Worm (Caenorhabditis elegans) whole organism, young adult: Measurements from ENCODE around the gene M106.3.

Experiments
- B0019.2 ChIP-seq: fragments of 200-800 bp; sonication (Bioruptor generic); conservative IDR thresholded peaks from 2 replicates; pipeline ENCODE4 v1.3.6; 2022; ENCODE audit warnings: missing genetic modification reagents, missing genetic modification characterization, missing compliant biosample characterization
- B0035.1 ChIP-seq: sonication (generic microtip); optimal IDR thresholded peaks from 2 replicates; lab custom pipeline; 2016; ENCODE audit warnings: missing genetic modification characterization, mild to moderate bottlenecking, missing compliant biosample characterization, missing genotype, missing genetic modification reagents
- B0336.3 ChIP-seq: fragments of 200-800 bp; sonication (Bioruptor generic); IDR thresholded peaks from 2 replicates; pipeline ENCODE4 v1.3.6; 2022; ENCODE audit warnings: missing genetic modification characterization, missing compliant biosample characterization
- C17E4.6 ChIP-seq: fragments of 200-800 bp; sonication (Bioruptor generic); IDR thresholded peaks from 2 replicates; pipeline ENCODE4 v1.3.6; 2022; ENCODE audit warnings: missing genetic modification reagents, missing genetic modification characterization, missing compliant biosample characterization
- D2030.7 ChIP-seq: fragments of 200-800 bp; sonication (Bioruptor generic); IDR thresholded peaks from 2 replicates; pipeline ENCODE4 v1.3.6; 2022; ENCODE audit warnings: missing genetic modification reagents, missing genetic modification characterization, missing compliant biosample characterization
- F22D6.2 ChIP-seq: sonication (generic microtip); optimal IDR thresholded peaks from 2 replicates; lab custom pipeline; 2016; ENCODE audit warnings: mild to moderate bottlenecking, missing genetic modification characterization, missing compliant biosample characterization
- F33H1.4 ChIP-seq: fragments of 200-800 bp; sonication (Bioruptor generic); IDR thresholded peaks from 2 replicates; pipeline ENCODE4 v1.3.6; 2022; ENCODE audit warnings: missing genetic modification reagents, missing genetic modification characterization, missing compliant biosample characterization
- F49E8.2 ChIP-seq: sonication (generic microtip); optimal IDR thresholded peaks from 3 replicates; lab custom pipeline; 2017; ENCODE audit warnings: missing genetic modification characterization, mild to moderate bottlenecking, missing compliant biosample characterization, antibody characterized with exemption, moderate library complexity; ENCODE audit not compliant: insufficient read depth
- K12H6.12 ChIP-seq: fragments of 200-800 bp; sonication (Bioruptor generic); optimal IDR thresholded peaks from 2 replicates; lab custom pipeline; 2018; ENCODE audit warnings: mild to moderate bottlenecking, missing genetic modification characterization, missing compliant biosample characterization
- T26A5.8 ChIP-seq: sonication (generic microtip); optimal IDR thresholded peaks from 2 replicates; lab custom pipeline; 2016; ENCODE audit warnings: missing genetic modification characterization, missing compliant biosample characterization
- Y56A3A.18 ChIP-seq: fragments of 200-800 bp; sonication (Bioruptor generic); IDR thresholded peaks from 2 replicates; pipeline ENCODE4 v1.3.6; 2022; ENCODE audit warnings: missing genetic modification reagents, missing genetic modification characterization, missing compliant biosample characterization
- akir-1 ChIP-seq: fragments of 200-800 bp; sonication (Bioruptor generic); optimal IDR thresholded peaks from 2 replicates; lab custom pipeline; 2018; ENCODE audit warnings: mild to moderate bottlenecking, missing genetic modification characterization, moderate library complexity, missing compliant biosample characterization
- aptf-2 ChIP-seq: fragments of 200-800 bp; sonication (Bioruptor generic); conservative IDR thresholded peaks from 2 replicates; pipeline ENCODE4 v1.3.6; 2022; ENCODE audit warnings: missing genetic modification reagents, missing genetic modification characterization, missing compliant biosample characterization
- athp-1 ChIP-seq: sonication (generic microtip); optimal IDR thresholded peaks from 2 replicates; lab custom pipeline; 2017; ENCODE audit warnings: mild to moderate bottlenecking, missing genetic modification characterization, missing compliant biosample characterization
- bed-1 ChIP-seq: fragments of 200-800 bp; sonication (Bioruptor generic); IDR thresholded peaks from 2 replicates; pipeline ENCODE4 v1.3.6; 2022; ENCODE audit warnings: missing genetic modification reagents, missing genetic modification characterization, missing compliant biosample characterization
- cebp-1 ChIP-seq, 2 experiments: fragments of 200-800 bp in 1 of 2; sonication (Bioruptor generic) in 1 of 2; sonication (generic microtip) in 1 of 2; IDR thresholded peaks in 1 of 2; optimal IDR thresholded peaks in 1 of 2; 2 replicates each; pipeline versions ENCODE4 v1.3.6 to Lab custom; 2017 to 2022; ENCODE audit warnings: missing compliant biosample characterization in 2 of 2, missing genetic modification characterization in 2 of 2, mild to moderate bottlenecking in 1 of 2, missing genetic modification reagents in 1 of 2, moderate library complexity in 1 of 2
- ceh-100 ChIP-seq: fragments of 200-800 bp; sonication (Bioruptor generic); IDR thresholded peaks from 2 replicates; pipeline ENCODE4 v1.3.6; 2022; ENCODE audit warnings: missing genetic modification reagents, missing genetic modification characterization, missing compliant biosample characterization
- ceh-40 ChIP-seq: fragments of 200-800 bp; sonication (Bioruptor generic); IDR thresholded peaks from 2 replicates; pipeline ENCODE4 v1.3.6; 2022; ENCODE audit warnings: missing genetic modification characterization, missing compliant biosample characterization
- ceh-91 ChIP-seq: fragments of 200-800 bp; sonication (Bioruptor generic); IDR thresholded peaks from 2 replicates; pipeline ENCODE4 v1.3.6; 2022; ENCODE audit warnings: missing genetic modification reagents, missing genetic modification characterization, missing compliant biosample characterization
- die-1 ChIP-seq: sonication (generic microtip); optimal IDR thresholded peaks from 2 replicates; lab custom pipeline; 2016; ENCODE audit warnings: missing genotype, mild to moderate bottlenecking, missing genetic modification characterization, missing compliant biosample characterization
- dpl-1 ChIP-seq: fragments of 150-350 bp; optimal IDR thresholded peaks from 2 replicates; lab custom pipeline; 2014; ENCODE audit warnings: missing biosample characterization, missing genetic modification reagents, missing genetic modification characterization
- egrh-3 ChIP-seq: fragments of 200-800 bp; sonication (Bioruptor generic); IDR thresholded peaks from 2 replicates; pipeline ENCODE4 v1.3.6; 2022; ENCODE audit warnings: missing genetic modification reagents, missing genetic modification characterization, missing compliant biosample characterization
- ekl-4 ChIP-seq: fragments of 200-800 bp; sonication (Bioruptor generic); IDR thresholded peaks from 2 replicates; pipeline ENCODE4 v1.3.6; 2022; ENCODE audit warnings: missing genetic modification reagents, missing genetic modification characterization, missing compliant biosample characterization
- ets-4 ChIP-seq: fragments of 200-800 bp; sonication (Bioruptor generic); optimal IDR thresholded peaks from 2 replicates; lab custom pipeline; 2018; ENCODE audit warnings: mild to moderate bottlenecking, missing genetic modification characterization, missing compliant biosample characterization
- fkh-3 ChIP-seq: sonication (generic microtip); optimal IDR thresholded peaks from 2 replicates; lab custom pipeline; 2016; ENCODE audit warnings: mild to moderate bottlenecking, missing genetic modification characterization, missing compliant biosample characterization
- him-1 ChIP-seq: sonication (generic microtip); optimal IDR thresholded peaks from 2 replicates; lab custom pipeline; 2016; ENCODE audit warnings: missing genotype, missing genetic modification reagents, missing genetic modification characterization, missing compliant biosample characterization
- let-526 ChIP-seq: fragments of 200-800 bp; sonication (Bioruptor generic); IDR thresholded peaks from 2 replicates; pipeline ENCODE4 v1.3.6; 2022; ENCODE audit warnings: missing genetic modification reagents, missing genetic modification characterization, missing compliant biosample characterization
- lin-54 ChIP-seq: fragments of 200-800 bp; sonication (Bioruptor generic); optimal IDR thresholded peaks from 2 replicates; lab custom pipeline; 2018; ENCODE audit warnings: mild to moderate bottlenecking, missing genetic modification characterization, missing compliant biosample characterization
- lir-1 ChIP-seq: fragments of 200-800 bp; sonication (Bioruptor generic); conservative IDR thresholded peaks from 2 replicates; pipeline ENCODE4 v1.3.6; 2022; ENCODE audit warnings: missing genetic modification reagents, missing genetic modification characterization, missing compliant biosample characterization
- lsl-1 ChIP-seq: fragments of 200-800 bp; sonication (Bioruptor generic); optimal IDR thresholded peaks from 2 replicates; lab custom pipeline; 2018; ENCODE audit warnings: mild to moderate bottlenecking, missing genetic modification characterization, moderate library complexity, missing compliant biosample characterization
- madf-6 ChIP-seq: fragments of 200-800 bp; sonication (Bioruptor generic); IDR thresholded peaks from 2 replicates; pipeline ENCODE4 v1.3.6; 2022; ENCODE audit warnings: missing genetic modification reagents, missing genetic modification characterization, missing compliant biosample characterization
- madf-8 ChIP-seq: fragments of 200-800 bp; sonication (Bioruptor generic); conservative IDR thresholded peaks from 2 replicates; pipeline ENCODE4 v1.3.6; 2022; ENCODE audit warnings: missing genetic modification reagents, missing genetic modification characterization, missing compliant biosample characterization
- mcd-1 ChIP-seq: fragments of 200-800 bp; sonication (Bioruptor generic); IDR thresholded peaks from 2 replicates; pipeline ENCODE4 v1.3.6; 2022; ENCODE audit warnings: missing genetic modification reagents, missing genetic modification characterization, missing compliant biosample characterization
- nfya-2 ChIP-seq: fragments of 200-800 bp; sonication (Bioruptor generic); IDR thresholded peaks from 2 replicates; pipeline ENCODE4 v1.3.6; 2022; ENCODE audit warnings: missing genetic modification reagents, missing genetic modification characterization, missing compliant biosample characterization
- nfyb-1 ChIP-seq: fragments of 200-800 bp; sonication (Bioruptor generic); IDR thresholded peaks from 2 replicates; pipeline ENCODE4 v1.3.6; 2022; ENCODE audit warnings: missing genetic modification reagents, missing genetic modification characterization, missing compliant biosample characterization
- nhr-120 ChIP-seq: fragments of 200-800 bp; sonication (Bioruptor generic); IDR thresholded peaks from 2 replicates; pipeline ENCODE4 v1.3.6; 2022; ENCODE audit warnings: missing genetic modification characterization, missing compliant biosample characterization
- nhr-179 ChIP-seq: sonication (generic microtip); optimal IDR thresholded peaks from 2 replicates; lab custom pipeline; 2016; ENCODE audit warnings: mild to moderate bottlenecking, missing genetic modification characterization, missing compliant biosample characterization
- nhr-80 ChIP-seq: sonication (generic microtip); optimal IDR thresholded peaks from 2 replicates; lab custom pipeline; 2016; ENCODE audit warnings: missing genetic modification characterization, missing compliant biosample characterization
- nhr-90 ChIP-seq: sonication (generic microtip); optimal IDR thresholded peaks from 2 replicates; lab custom pipeline; 2016; ENCODE audit warnings: missing genotype, mild to moderate bottlenecking, missing genetic modification characterization, missing compliant biosample characterization
- rcor-1 ChIP-seq: fragments of 200-800 bp; sonication (Bioruptor generic); IDR thresholded peaks from 2 replicates; pipeline ENCODE4 v1.3.6; 2022; ENCODE audit warnings: missing genetic modification reagents, missing genetic modification characterization, missing compliant biosample characterization
- sea-2 ChIP-seq: fragments of 200-800 bp; sonication (Bioruptor generic); IDR thresholded peaks from 2 replicates; pipeline ENCODE4 v1.3.6; 2022; ENCODE audit warnings: missing genetic modification characterization, missing compliant biosample characterization
- snpc-1.1 ChIP-seq: sonication (generic microtip); optimal IDR thresholded peaks from 2 replicates; lab custom pipeline; 2017; ENCODE audit warnings: missing genetic modification characterization, mild to moderate bottlenecking, missing compliant biosample characterization, antibody characterized with exemption, moderate library complexity, missing genotype, missing genetic modification reagents; ENCODE audit not compliant: insufficient read depth
- snpc-4 ChIP-seq, 5 experiments: fragments of 150-350 bp in 1 of 5; sonication (generic microtip) in 4 of 5; optimal IDR thresholded peaks; 2 replicates each; lab custom pipeline; 2014 to 2018; ENCODE audit warnings: missing genetic modification characterization in 5 of 5, missing biosample characterization in 3 of 5, antibody characterized with exemption in 2 of 5, mild to moderate bottlenecking in 2 of 5, missing compliant biosample characterization in 2 of 5, missing genotype in 2 of 5, moderate library complexity in 2 of 5, missing genetic modification reagents in 1 of 5
- tbp1 ChIP-seq: fragments of 200-800 bp; sonication (Bioruptor generic); optimal IDR thresholded peaks from 2 replicates; lab custom pipeline; 2018; ENCODE audit warnings: mild to moderate bottlenecking, missing genetic modification characterization, missing compliant biosample characterization
- tbx-9 ChIP-seq: sonication (generic microtip); optimal IDR thresholded peaks from 2 replicates; lab custom pipeline; 2016; ENCODE audit warnings: borderline replicate concordance, missing genetic modification characterization, inconsistent platforms, missing compliant biosample characterization
- xnd-1 ChIP-seq: sonication (generic microtip); optimal IDR thresholded peaks from 2 replicates; lab custom pipeline; 2016; ENCODE audit warnings: missing genotype, missing genetic modification reagents, missing genetic modification characterization, missing compliant biosample characterization
- zim-3 ChIP-seq: sonication (generic microtip); optimal IDR thresholded peaks from 2 replicates; lab custom pipeline; 2017; ENCODE audit warnings: mild to moderate bottlenecking, missing genetic modification characterization, moderate library complexity, missing compliant biosample characterization
- ztf-18 ChIP-seq: sonication (generic microtip); optimal IDR thresholded peaks from 2 replicates; lab custom pipeline; 2016; ENCODE audit warnings: missing genotype, mild to moderate bottlenecking, missing genetic modification characterization, missing compliant biosample characterization
- ztf-22 ChIP-seq: fragments of 200-800 bp; sonication (Bioruptor generic); optimal IDR thresholded peaks from 2 replicates; lab custom pipeline; 2018; ENCODE audit warnings: mild to moderate bottlenecking, missing genetic modification characterization, moderate library complexity, missing compliant biosample characterization
- ztf-26 ChIP-seq: sonication (generic microtip); optimal IDR thresholded peaks from 2 replicates; lab custom pipeline; 2017; ENCODE audit warnings: missing genetic modification characterization, missing compliant biosample characterization

The M106.3 gene

ce11 chrII:10852880-10853279 is 7.8 kb downstream of the M106.3 start:
- TF ChIP-seq Y56A3A.18 (no peak), xnd-1 (tag; lab: Kevin White, UChicago) (peak; percentile 83), egrh-3 (no peak), ceh-100 (GFP tag; lab: Robert Waterston, UW) (no peak), mcd-1 (no peak), lin-54 (peak; percentile 21), cebp-1 (GFP tag; IDR thresholded peaks at IDR 0.05; lab: Robert Waterston, UW) (no peak), cebp-1 (tag; optimal IDR thresholded peaks at IDR 0.05; lab: Kevin White, UChicago) (no peak), madf-6 (GFP tag; lab: Robert Waterston, UW) (peak; percentile 92), ztf-22 (GFP tag; lab: Kevin White, UChicago) (no peak), nfyb-1 (GFP tag; lab: Robert Waterston, UW) (no peak), dpl-1 (GFP tag; lab: Kevin White, UChicago) (peak; percentile 4), ceh-40 (GFP tag; lab: Robert Waterston, UW) (no peak), T26A5.8 (tag; lab: Kevin White, UChicago) (no peak), sea-2 (GFP tag; lab: Robert Waterston, UW) (no peak), lir-1 (GFP tag; lab: Robert Waterston, UW) (no peak), akir-1 (GFP tag; lab: Kevin White, UChicago) (no peak), tbp1 (GFP tag; lab: Kevin White, UChicago) (no peak), madf-8 (GFP tag; lab: Robert Waterston, UW) (peak; percentile 61), F49E8.2 (tag; lab: Kevin White, UChicago) (peak; percentile 36), ekl-4 (GFP tag; lab: Robert Waterston, UW) (no peak), F33H1.4 (peak; percentile 62), die-1 (tag; lab: Kevin White, UChicago) (no peak), rcor-1 (GFP tag; lab: Robert Waterston, UW) (no peak), ceh-91 (GFP tag; lab: Robert Waterston, UW) (0 out of 2 replicates have a peak, but pooled peaks have one; percentile 10), bed-1 (GFP tag; lab: Robert Waterston, UW) (no peak), D2030.7 (peak; percentile 27; the same call in 1 of the 2 replicates), lsl-1 (peak; percentile 90), ztf-18 (tag; lab: Kevin White, UChicago) (no peak), nhr-90 (no peak), C17E4.6 (no peak), B0019.2 (GFP tag; lab: Robert Waterston, UW) (no peak), nhr-120 (GFP tag; lab: Robert Waterston, UW) (no peak), aptf-2 (GFP tag; lab: Robert Waterston, UW) (no peak), snpc-1.1 (tag; lab: Kevin White, UChicago) (no peak), nhr-179 (no peak)
- TF ChIP-seq, all 124 proteins: peak for 10

- peak; percentile 98 for TF ChIP-seq ets-4
- no peak for TF ChIP-seq B0035.1 (tag; lab: Kevin White, UChicago)
- TF ChIP-seq him-1 (tag; lab: Kevin White, UChicago) = no peak
- TF ChIP-seq fkh-3 (tag; lab: Kevin White, UChicago) = no peak
- TF ChIP-seq zim-3 = no peak
- peak; percentile 97 for TF ChIP-seq nhr-80 (tag; lab: Kevin White, UChicago)
- TF ChIP-seq snpc-4 (GFP tag; optimal IDR thresholded peaks at IDR 0.05; lab: Kevin White, UChicago) = no peak
- TF ChIP-seq snpc-4 (tag; optimal IDR thresholded peaks at IDR 0.05; lab: Kevin White, UChicago) = peak in 2 of 4 experiments; percentile 55 to 58
- TF ChIP-seq tbx-9 = no peak
- peak; percentile 42 for TF ChIP-seq F22D6.2
- peak; percentile 77 for TF ChIP-seq K12H6.12
- peak; percentile 48 for TF ChIP-seq athp-1 (tag; lab: Kevin White, UChicago)
- peak; percentile 87 for TF ChIP-seq ztf-26
- no peak for TF ChIP-seq nfya-2 (GFP tag; lab: Robert Waterston, UW)
- peak; percentile 75; the same call in 1 of the 2 replicates for TF ChIP-seq let-526 (GFP tag; lab: Robert Waterston, UW)
- peak; percentile 92 for TF ChIP-seq B0336.3
Measured at ce11 chrII:10851110-10851509, 9.6 kb downstream of the M106.3 start.
